Worm (Caenorhabditis elegans) whole organism, young adult: ENCODE data around the gene cyp-35A2.

Experiments used
- Y79H2A.3 ChIP-seq: fragments of 200-800 bp; sonication (Bioruptor generic); conservative IDR thresholded peaks from 2 replicates; pipeline ENCODE4 v1.3.6; 2022; ENCODE audit warnings: missing genetic modification reagents, missing genetic modification characterization, missing compliant biosample characterization
- ama-1 ChIP-seq, 3 experiments: fragments of 150-350 bp in 1 of 3; sonication (generic microtip) in 2 of 3; optimal IDR thresholded peaks; 2 replicates each; lab custom pipeline; 2014 to 2018; ENCODE audit warnings: missing biosample characterization in 2 of 3, missing genetic modification characterization in 2 of 3, missing genetic modification reagents in 2 of 3
- dox-1 ChIP-seq: fragments of 200-800 bp; sonication (Bioruptor generic); IDR thresholded peaks from 2 replicates; pipeline ENCODE4 v1.3.6; 2022; ENCODE audit warnings: missing genetic modification reagents, missing genetic modification characterization, missing compliant biosample characterization
- efl-1 ChIP-seq: fragments of 150-350 bp; optimal IDR thresholded peaks from 2 replicates; lab custom pipeline; 2014; ENCODE audit warnings: missing biosample characterization, missing genetic modification reagents, missing genetic modification characterization
- let-607 ChIP-seq, 2 experiments: fragments of 200-800 bp in 1 of 2; sonication (Bioruptor generic) in 1 of 2; sonication (generic microtip) in 1 of 2; optimal IDR thresholded peaks; 2 replicates each; lab custom pipeline; 2016 to 2018; ENCODE audit warnings: mild to moderate bottlenecking in 2 of 2, missing compliant biosample characterization in 2 of 2, missing genetic modification characterization in 2 of 2, moderate library complexity in 2 of 2, missing genotype in 1 of 2
- lin-35 ChIP-seq, 3 experiments: fragments of 150-350 bp in 2 of 3; sonication (generic microtip) in 1 of 3; optimal IDR thresholded peaks; 2 replicates each; lab custom pipeline; 2014 to 2018; ENCODE audit warnings: missing biosample characterization in 3 of 3, missing genetic modification characterization in 3 of 3, missing genetic modification reagents in 3 of 3
- madf-6 ChIP-seq: fragments of 200-800 bp; sonication (Bioruptor generic); IDR thresholded peaks from 2 replicates; pipeline ENCODE4 v1.3.6; 2022; ENCODE audit warnings: missing genetic modification reagents, missing genetic modification characterization, missing compliant biosample characterization
- nfya-1 ChIP-seq: sonication (generic microtip); optimal IDR thresholded peaks from 2 replicates; lab custom pipeline; 2017; ENCODE audit warnings: antibody characterized with exemption, missing compliant biosample characterization, missing genetic modification characterization, borderline replicate concordance; ENCODE audit not compliant: insufficient read depth

DNA sequence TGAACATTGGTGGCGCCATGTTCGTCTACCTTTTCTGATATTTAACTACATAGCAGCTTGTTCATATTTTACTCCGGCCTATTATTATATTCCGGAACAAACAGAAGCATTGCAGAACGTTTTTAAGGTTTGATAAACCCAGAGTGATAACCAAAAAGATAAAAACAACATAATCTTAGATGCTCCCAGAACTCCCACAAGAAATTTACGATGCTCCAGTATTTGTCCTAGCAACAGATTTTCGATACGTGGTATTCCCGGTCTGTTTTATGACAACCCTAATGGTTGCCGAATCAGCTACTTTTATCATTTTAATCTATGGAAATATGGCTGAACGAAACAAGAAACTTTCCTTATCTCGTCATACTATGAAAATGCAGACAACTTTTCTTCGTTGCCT lies 10.4 kb downstream of the cyp-35A2 start:
- TF ChIP-seq nfya-1 (no peak), Y79H2A.3 (GFP tag; lab: Robert Waterston, UW) (no peak), ama-1 (optimal IDR thresholded peaks at IDR 0.05; lab: Kevin White, UChicago) (no peak), ama-1 (GFP tag; optimal IDR thresholded peaks at IDR 0.05; lab: Kevin White, UChicago) (no peak), madf-6 (GFP tag; lab: Robert Waterston, UW) (no peak), let-607 (tag; optimal IDR thresholded peaks at IDR 0.05; lab: Kevin White, UChicago) (no peak), dox-1 (GFP tag; lab: Robert Waterston, UW) (no peak), efl-1 (GFP tag; lab: Kevin White, UChicago) (no peak), lin-35 (GFP tag; optimal IDR thresholded peaks at IDR 0.05; lab: Kevin White, UChicago) (no peak)
